Worm (Caenorhabditis elegans) whole organism, L2 larva: ENCODE measurements around the gene srt-59.

Experiments
- blmp-1 ChIP-seq: sonication (generic microtip); optimal IDR thresholded peaks from 2 replicates; lab custom pipeline; 2017; ENCODE audit warnings: missing genetic modification characterization, mild to moderate bottlenecking, missing compliant biosample characterization, antibody characterized with exemption, moderate library complexity; ENCODE audit not compliant: insufficient read depth
- ceh-82 ChIP-seq: fragments of 150-350 bp; optimal IDR thresholded peaks from 2 replicates; lab custom pipeline; 2014; ENCODE audit warnings: missing biosample characterization, missing genetic modification characterization
- dmd-4 ChIP-seq: sonication (generic microtip); optimal IDR thresholded peaks from 2 replicates; lab custom pipeline; 2017; ENCODE audit warnings: missing biosample characterization, missing genetic modification characterization
- gmeb-1 ChIP-seq: fragments of 150-350 bp; optimal IDR thresholded peaks from 2 replicates; lab custom pipeline; 2014; ENCODE audit warnings: missing biosample characterization, missing genetic modification characterization
- nhr-10 ChIP-seq: sonication (generic microtip); optimal IDR thresholded peaks from 2 replicates; lab custom pipeline; 2017; ENCODE audit warnings: missing biosample characterization, missing genetic modification characterization
- nhr-11 ChIP-seq: fragments of 150-350 bp; optimal IDR thresholded peaks from 2 replicates; lab custom pipeline; 2014; ENCODE audit warnings: missing biosample characterization, missing genetic modification characterization
- nhr-12 ChIP-seq: fragments of 150-350 bp; optimal IDR thresholded peaks from 2 replicates; lab custom pipeline; 2014; ENCODE audit warnings: missing biosample characterization, missing genetic modification characterization
- nhr-237 ChIP-seq: fragments of 150-350 bp; optimal IDR thresholded peaks from 2 replicates; lab custom pipeline; 2014; ENCODE audit warnings: missing biosample characterization, missing genetic modification characterization
- nhr-25 ChIP-seq: fragments of 150-350 bp; sonication (generic microtip); optimal IDR thresholded peaks from 3 replicates; lab custom pipeline; 2014; ENCODE audit warnings: missing biosample characterization, missing genetic modification characterization
- skn-1 ChIP-seq: sonication (generic microtip); optimal IDR thresholded peaks from 2 replicates; lab custom pipeline; 2017; ENCODE audit warnings: missing biosample characterization, missing genetic modification characterization
- unc-55 ChIP-seq: fragments of 150-350 bp; sonication (generic microtip); optimal IDR thresholded peaks from 3 replicates; lab custom pipeline; 2014; ENCODE audit warnings: missing biosample characterization, missing genetic modification reagents, missing genetic modification characterization
- zag-1 ChIP-seq: fragments of 150-350 bp; optimal IDR thresholded peaks from 2 replicates; lab custom pipeline; 2014; ENCODE audit warnings: missing biosample characterization, missing genetic modification characterization
- ztf-4 ChIP-seq: fragments of 150-350 bp; optimal IDR thresholded peaks from 2 replicates; lab custom pipeline; 2014; ENCODE audit warnings: missing biosample characterization, missing genetic modification characterization

ce11 chrIV:648362-648761 is 46.9 kb upstream of the srt-59 start:
- TF ChIP-seq dmd-4 (tag; lab: Kevin White, UChicago) = no peak
- TF ChIP-seq nhr-10 (tag; lab: Kevin White, UChicago) = no peak
- TF ChIP-seq blmp-1 = no peak
- TF ChIP-seq nhr-237 (tag; lab: Kevin White, UChicago) = no peak
- TF ChIP-seq nhr-25 (tag; lab: Kevin White, UChicago) = no peak
- TF ChIP-seq gmeb-1 (tag; lab: Kevin White, UChicago) = no peak
- no peak for TF ChIP-seq nhr-12 (tag; lab: Kevin White, UChicago)
- TF ChIP-seq nhr-11 (tag; lab: Kevin White, UChicago) = no peak
- TF ChIP-seq ceh-82 (tag; lab: Kevin White, UChicago) = no peak
- TF ChIP-seq skn-1 (tag; lab: Kevin White, UChicago) = no peak
- no peak for TF ChIP-seq zag-1 (tag; lab: Kevin White, UChicago)
- no peak for TF ChIP-seq unc-55 (GFP tag; lab: Kevin White, UChicago)
- TF ChIP-seq ztf-4 (tag; lab: Kevin White, UChicago) = no peak
